Worm (Caenorhabditis elegans) whole organism, young adult: Measurements from ENCODE around the gene T26C5.2.

Experiments
- B0019.2 ChIP-seq: fragments of 200-800 bp; sonication (Bioruptor generic); conservative IDR thresholded peaks from 2 replicates; pipeline ENCODE4 v1.3.6; 2022; ENCODE audit warnings: missing genetic modification reagents, missing genetic modification characterization, missing compliant biosample characterization
- B0035.1 ChIP-seq: sonication (generic microtip); optimal IDR thresholded peaks from 2 replicates; lab custom pipeline; 2016; ENCODE audit warnings: missing genetic modification characterization, mild to moderate bottlenecking, missing compliant biosample characterization, missing genotype, missing genetic modification reagents
- C17E4.6 ChIP-seq: fragments of 200-800 bp; sonication (Bioruptor generic); IDR thresholded peaks from 2 replicates; pipeline ENCODE4 v1.3.6; 2022; ENCODE audit warnings: missing genetic modification reagents, missing genetic modification characterization, missing compliant biosample characterization
- F22D6.2 ChIP-seq: sonication (generic microtip); optimal IDR thresholded peaks from 2 replicates; lab custom pipeline; 2016; ENCODE audit warnings: mild to moderate bottlenecking, missing genetic modification characterization, missing compliant biosample characterization
- F33H1.4 ChIP-seq: fragments of 200-800 bp; sonication (Bioruptor generic); IDR thresholded peaks from 2 replicates; pipeline ENCODE4 v1.3.6; 2022; ENCODE audit warnings: missing genetic modification reagents, missing genetic modification characterization, missing compliant biosample characterization
- F37B4.10 ChIP-seq: fragments of 200-800 bp; sonication (Bioruptor generic); IDR thresholded peaks from 2 replicates; pipeline ENCODE4 v1.3.6; 2022; ENCODE audit warnings: missing genetic modification characterization, missing compliant biosample characterization
- F55B11.4 ChIP-seq: sonication (generic microtip); optimal IDR thresholded peaks from 2 replicates; lab custom pipeline; 2016; ENCODE audit warnings: missing compliant biosample characterization, missing genetic modification characterization, borderline replicate concordance; ENCODE audit not compliant: insufficient read depth
- K12H6.12 ChIP-seq: fragments of 200-800 bp; sonication (Bioruptor generic); optimal IDR thresholded peaks from 2 replicates; lab custom pipeline; 2018; ENCODE audit warnings: mild to moderate bottlenecking, missing genetic modification characterization, missing compliant biosample characterization
- Y53G8AR.9 ChIP-seq: fragments of 200-800 bp; sonication (Bioruptor generic); conservative IDR thresholded peaks from 2 replicates; pipeline ENCODE4 v1.3.6; 2022; ENCODE audit warnings: missing genetic modification reagents, missing genetic modification characterization, missing compliant biosample characterization
- ZK185.1 ChIP-seq: sonication (generic microtip); optimal IDR thresholded peaks from 2 replicates; lab custom pipeline; 2016; ENCODE audit warnings: mild to moderate bottlenecking, missing genetic modification characterization, missing compliant biosample characterization; ENCODE audit not compliant: poor library complexity, severe bottlenecking
- aptf-2 ChIP-seq: fragments of 200-800 bp; sonication (Bioruptor generic); conservative IDR thresholded peaks from 2 replicates; pipeline ENCODE4 v1.3.6; 2022; ENCODE audit warnings: missing genetic modification reagents, missing genetic modification characterization, missing compliant biosample characterization
- ccch-3 ChIP-seq: fragments of 200-800 bp; sonication (Bioruptor generic); optimal IDR thresholded peaks from 2 replicates; lab custom pipeline; 2018; ENCODE audit warnings: mild to moderate bottlenecking, missing genetic modification characterization, missing compliant biosample characterization
- cebp-2 ChIP-seq: fragments of 200-800 bp; sonication (Bioruptor generic); IDR thresholded peaks from 2 replicates; pipeline ENCODE4 v1.3.6; 2022; ENCODE audit warnings: missing genetic modification characterization, missing compliant biosample characterization
- ceh-27 ChIP-seq: fragments of 200-800 bp; sonication (Bioruptor generic); optimal IDR thresholded peaks from 2 replicates; lab custom pipeline; 2018; ENCODE audit warnings: mild to moderate bottlenecking, missing genetic modification characterization, moderate library complexity, missing compliant biosample characterization
- ceh-91 ChIP-seq: fragments of 200-800 bp; sonication (Bioruptor generic); IDR thresholded peaks from 2 replicates; pipeline ENCODE4 v1.3.6; 2022; ENCODE audit warnings: missing genetic modification reagents, missing genetic modification characterization, missing compliant biosample characterization
- die-1 ChIP-seq: sonication (generic microtip); optimal IDR thresholded peaks from 2 replicates; lab custom pipeline; 2016; ENCODE audit warnings: missing genotype, mild to moderate bottlenecking, missing genetic modification characterization, missing compliant biosample characterization
- efl-1 ChIP-seq: fragments of 150-350 bp; optimal IDR thresholded peaks from 2 replicates; lab custom pipeline; 2014; ENCODE audit warnings: missing biosample characterization, missing genetic modification reagents, missing genetic modification characterization
- egl-44 ChIP-seq: fragments of 200-800 bp; sonication (Bioruptor generic); IDR thresholded peaks from 2 replicates; pipeline ENCODE4 v1.3.6; 2022; ENCODE audit warnings: missing genetic modification reagents, missing genetic modification characterization, missing compliant biosample characterization
- egrh-3 ChIP-seq: fragments of 200-800 bp; sonication (Bioruptor generic); IDR thresholded peaks from 2 replicates; pipeline ENCODE4 v1.3.6; 2022; ENCODE audit warnings: missing genetic modification reagents, missing genetic modification characterization, missing compliant biosample characterization
- ets-4 ChIP-seq: fragments of 200-800 bp; sonication (Bioruptor generic); optimal IDR thresholded peaks from 2 replicates; lab custom pipeline; 2018; ENCODE audit warnings: mild to moderate bottlenecking, missing genetic modification characterization, missing compliant biosample characterization
- him-1 ChIP-seq: sonication (generic microtip); optimal IDR thresholded peaks from 2 replicates; lab custom pipeline; 2016; ENCODE audit warnings: missing genotype, missing genetic modification reagents, missing genetic modification characterization, missing compliant biosample characterization
- hlh-26 ChIP-seq: fragments of 200-800 bp; sonication (Bioruptor generic); conservative IDR thresholded peaks from 2 replicates; pipeline ENCODE4 v1.3.6; 2022; ENCODE audit warnings: missing genetic modification reagents, missing genetic modification characterization, missing compliant biosample characterization
- hmg-1.2 ChIP-seq: fragments of 200-800 bp; sonication (Bioruptor generic); IDR thresholded peaks from 2 replicates; pipeline ENCODE4 v1.3.6; 2022; ENCODE audit warnings: missing genetic modification reagents, missing genetic modification characterization, missing compliant biosample characterization
- hmg-20 ChIP-seq: fragments of 200-800 bp; sonication (Bioruptor generic); IDR thresholded peaks from 2 replicates; pipeline ENCODE4 v1.3.6; 2022; ENCODE audit warnings: missing genetic modification reagents, missing genetic modification characterization, missing compliant biosample characterization
- lag-1 ChIP-seq: fragments of 200-800 bp; sonication (Bioruptor generic); IDR thresholded peaks from 2 replicates; pipeline ENCODE4 v1.3.6; 2022; ENCODE audit warnings: missing genetic modification reagents, missing genetic modification characterization, missing compliant biosample characterization
- let-526 ChIP-seq: fragments of 200-800 bp; sonication (Bioruptor generic); IDR thresholded peaks from 2 replicates; pipeline ENCODE4 v1.3.6; 2022; ENCODE audit warnings: missing genetic modification reagents, missing genetic modification characterization, missing compliant biosample characterization
- lin-40 ChIP-seq: sonication (generic microtip); optimal IDR thresholded peaks from 2 replicates; lab custom pipeline; 2016; ENCODE audit warnings: missing genetic modification characterization, mild to moderate bottlenecking, missing compliant biosample characterization, missing genotype, missing genetic modification reagents
- lin-54 ChIP-seq: fragments of 200-800 bp; sonication (Bioruptor generic); optimal IDR thresholded peaks from 2 replicates; lab custom pipeline; 2018; ENCODE audit warnings: mild to moderate bottlenecking, missing genetic modification characterization, missing compliant biosample characterization
- mcd-1 ChIP-seq: fragments of 200-800 bp; sonication (Bioruptor generic); IDR thresholded peaks from 2 replicates; pipeline ENCODE4 v1.3.6; 2022; ENCODE audit warnings: missing genetic modification reagents, missing genetic modification characterization, missing compliant biosample characterization
- nhr-120 ChIP-seq: fragments of 200-800 bp; sonication (Bioruptor generic); IDR thresholded peaks from 2 replicates; pipeline ENCODE4 v1.3.6; 2022; ENCODE audit warnings: missing genetic modification characterization, missing compliant biosample characterization
- nhr-179 ChIP-seq: sonication (generic microtip); optimal IDR thresholded peaks from 2 replicates; lab custom pipeline; 2016; ENCODE audit warnings: mild to moderate bottlenecking, missing genetic modification characterization, missing compliant biosample characterization
- nhr-80 ChIP-seq: sonication (generic microtip); optimal IDR thresholded peaks from 2 replicates; lab custom pipeline; 2016; ENCODE audit warnings: missing genetic modification characterization, missing compliant biosample characterization
- rcor-1 ChIP-seq: fragments of 200-800 bp; sonication (Bioruptor generic); IDR thresholded peaks from 2 replicates; pipeline ENCODE4 v1.3.6; 2022; ENCODE audit warnings: missing genetic modification reagents, missing genetic modification characterization, missing compliant biosample characterization
- rec-8 ChIP-seq, 2 experiments: sonication (generic microtip); optimal IDR thresholded peaks; 2 replicates each; lab custom pipeline; 2016; ENCODE audit warnings: mild to moderate bottlenecking in 2 of 2, missing genetic modification characterization in 2 of 2, missing genetic modification reagents in 2 of 2, missing genotype in 2 of 2, missing biosample characterization in 1 of 2, missing compliant biosample characterization in 1 of 2, moderate library complexity in 1 of 2
- repo-1 ChIP-seq: sonication (generic microtip); optimal IDR thresholded peaks from 2 replicates; lab custom pipeline; 2017; ENCODE audit warnings: mild to moderate bottlenecking, missing genetic modification characterization, missing compliant biosample characterization
- snpc-1.3 ChIP-seq: sonication (generic microtip); optimal IDR thresholded peaks from 2 replicates; lab custom pipeline; 2017; ENCODE audit warnings: missing genetic modification characterization, mild to moderate bottlenecking, missing compliant biosample characterization, antibody characterized with exemption, moderate library complexity, missing genotype, missing genetic modification reagents; ENCODE audit not compliant: insufficient read depth
- somi-1 ChIP-seq: fragments of 200-800 bp; sonication (Bioruptor generic); optimal IDR thresholded peaks from 2 replicates; lab custom pipeline; 2018; ENCODE audit warnings: mild to moderate bottlenecking, missing genetic modification characterization, missing compliant biosample characterization
- tlf-1 ChIP-seq: fragments of 200-800 bp; sonication (Bioruptor generic); optimal IDR thresholded peaks from 2 replicates; lab custom pipeline; 2018; ENCODE audit warnings: mild to moderate bottlenecking, missing genetic modification characterization, missing compliant biosample characterization
- xnd-1 ChIP-seq: sonication (generic microtip); optimal IDR thresholded peaks from 2 replicates; lab custom pipeline; 2016; ENCODE audit warnings: missing genotype, missing genetic modification reagents, missing genetic modification characterization, missing compliant biosample characterization
- ztf-25 ChIP-seq: fragments of 200-800 bp; sonication (Bioruptor generic); IDR thresholded peaks from 2 replicates; pipeline ENCODE4 v1.3.6; 2022; ENCODE audit warnings: missing genetic modification reagents, missing genetic modification characterization, missing compliant biosample characterization
- ztf-3 ChIP-seq: fragments of 200-800 bp; sonication (Bioruptor generic); optimal IDR thresholded peaks from 2 replicates; lab custom pipeline; 2018; ENCODE audit warnings: mild to moderate bottlenecking, missing genetic modification characterization, missing compliant biosample characterization

The T26C5.2 gene

DNA sequence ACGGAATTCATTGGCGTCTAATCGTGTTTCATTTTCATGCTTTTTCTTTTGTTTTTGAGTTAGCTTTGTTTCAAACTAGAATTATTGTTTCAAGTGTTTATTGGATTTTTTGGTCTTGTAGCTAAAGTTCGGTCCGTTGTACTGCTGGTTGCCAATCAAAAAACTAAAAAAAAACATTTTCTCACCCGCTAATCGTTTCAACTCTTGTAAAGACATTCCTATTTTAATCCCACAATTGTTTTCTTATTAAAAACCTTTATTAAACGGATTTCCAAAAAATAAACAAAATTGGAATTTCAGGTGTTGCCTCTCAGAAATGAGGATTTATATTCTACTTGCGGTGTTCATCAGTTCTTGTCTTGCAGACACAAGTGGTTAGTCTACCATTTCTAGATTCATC lies at the start of gene T26C5.2:
Gene T26C5.2 (plus strand): TSS at position 301 of the 400 bp plus-strand sequence.
- TF ChIP-seq C17E4.6 (no peak), repo-1 (tag; lab: Kevin White, UChicago) (no peak), xnd-1 (tag; lab: Kevin White, UChicago) (no peak), hlh-26 (no peak), hmg-1.2 (GFP tag; lab: Robert Waterston, UW) (no peak), die-1 (no peak), lin-40 (tag; lab: Kevin White, UChicago) (no peak), somi-1 (no peak), F37B4.10 (no peak), B0035.1 (tag; lab: Kevin White, UChicago) (no peak), rec-8 (tag; optimal IDR thresholded peaks at IDR 0.05; lab: Kevin White, UChicago) (no peak), ZK185.1 (tag; lab: Kevin White, UChicago) (no peak), Y53G8AR.9 (GFP tag; lab: Robert Waterston, UW) (no peak), rcor-1 (GFP tag; lab: Robert Waterston, UW) (no peak)
- TF ChIP-seq, all 124 proteins: peak for 0

DNA sequence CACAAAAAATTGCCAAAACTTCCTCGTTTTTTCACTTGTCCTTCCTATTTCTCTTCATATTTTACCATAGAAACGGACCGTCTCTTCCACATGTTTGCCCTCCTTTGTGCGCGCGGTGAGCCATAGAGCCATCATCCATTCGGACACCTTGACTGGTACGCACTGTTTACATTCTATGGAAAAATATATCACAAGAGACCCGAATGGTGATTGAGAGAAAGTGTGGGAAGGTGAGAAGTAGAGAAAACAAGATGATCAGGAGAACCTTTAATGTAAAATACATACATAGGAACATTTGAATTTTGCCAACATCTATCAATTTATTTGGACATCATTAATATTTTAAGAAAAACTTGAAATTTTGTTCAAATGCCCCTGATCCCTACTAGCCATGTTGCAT lies 47.1 kb upstream of the T26C5.2 start:
- TF ChIP-seq lin-40 (tag; lab: Kevin White, UChicago) (no peak), ztf-3 (GFP tag; lab: Kevin White, UChicago) (no peak), mcd-1 (GFP tag; lab: Robert Waterston, UW) (no peak), B0019.2 (GFP tag; lab: Robert Waterston, UW) (no peak), let-526 (GFP tag; lab: Robert Waterston, UW) (no peak)

DNA sequence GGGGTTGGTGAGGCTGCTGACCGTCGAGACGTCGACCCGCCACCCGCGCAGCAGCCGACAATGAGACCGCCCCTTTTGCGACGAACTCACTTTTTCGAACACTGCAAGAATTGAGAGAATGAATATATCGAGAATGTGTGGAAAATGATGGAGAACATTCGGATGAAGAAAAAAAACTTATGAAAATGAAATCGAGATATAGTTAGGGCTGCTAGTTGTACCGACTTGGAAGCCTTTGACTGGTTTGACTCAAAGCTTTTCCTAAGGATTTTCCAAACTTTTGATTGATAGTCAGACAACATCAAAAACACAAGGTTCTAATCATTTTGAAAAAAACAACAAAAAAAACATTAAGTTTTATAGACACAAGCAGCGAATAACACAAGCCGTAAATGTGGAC lies 44.6 kb upstream of the T26C5.2 start, which contains the start of gene sym-2:
Gene sym-2 (minus strand): TSS at position 101 of the 400 bp plus-strand sequence.
- TF ChIP-seq snpc-1.3 (tag; lab: Kevin White, UChicago) (no peak), lag-1 (GFP tag; lab: Robert Waterston, UW) (no peak), lin-54 (GFP tag; lab: Kevin White, UChicago) (no peak), ceh-27 (GFP tag; lab: Kevin White, UChicago) (no peak), ets-4 (no peak), hmg-20 (GFP tag; lab: Robert Waterston, UW) (no peak), efl-1 (GFP tag; lab: Kevin White, UChicago) (no peak), him-1 (tag; lab: Kevin White, UChicago) (no peak), nhr-179 (tag; lab: Kevin White, UChicago) (no peak), ceh-91 (GFP tag; lab: Robert Waterston, UW) (no peak), F33H1.4 (GFP tag; lab: Robert Waterston, UW) (no peak), ztf-25 (GFP tag; lab: Robert Waterston, UW) (no peak), repo-1 (tag; lab: Kevin White, UChicago) (no peak), nhr-80 (tag; lab: Kevin White, UChicago) (no peak), ccch-3 (no peak), egl-44 (GFP tag; lab: Robert Waterston, UW) (no peak), Y53G8AR.9 (GFP tag; lab: Robert Waterston, UW) (no peak)

ce11 chrII:9189648-9190047 lies 43.4 kb upstream of the T26C5.2 start:
- TF ChIP-seq nhr-179 (tag; lab: Kevin White, UChicago) (no peak), ztf-3 (GFP tag; lab: Kevin White, UChicago) (no peak), F55B11.4 (tag; lab: Kevin White, UChicago) (no peak), egrh-3 (no peak), F22D6.2 (tag; lab: Kevin White, UChicago) (no peak), aptf-2 (GFP tag; lab: Robert Waterston, UW) (no peak), him-1 (tag; lab: Kevin White, UChicago) (no peak), cebp-2 (GFP tag; lab: Robert Waterston, UW) (no peak), K12H6.12 (tag; lab: Kevin White, UChicago) (no peak), tlf-1 (no peak), nhr-120 (GFP tag; lab: Robert Waterston, UW) (no peak)
